Fruit fly (Drosophila melanogaster) Kc167 (cell line): ENCODE results near the gene Cht7.

Source experiments
- Myc ChIP-seq: fragments of >200 bp; optimal IDR thresholded peaks from 2 replicates; lab custom pipeline; 2017; ENCODE audit warnings: missing external identifiers
- h ChIP-seq: fragments of >200 bp; optimal IDR thresholded peaks from 3 replicates; lab custom pipeline; 2018; ENCODE audit warnings: missing external identifiers
- insv ChIP-seq: fragments of >200 bp; optimal IDR thresholded peaks from 3 replicates; lab custom pipeline; 2018; ENCODE audit warnings: missing external identifiers
- psq ChIP-seq: fragments of >200 bp; optimal IDR thresholded peaks from 2 replicates; lab custom pipeline; 2017; ENCODE audit warnings: missing external identifiers
- ttk ChIP-seq: sonication (Bioruptor generic); optimal IDR thresholded peaks from 2 replicates; lab custom pipeline; 2017; ENCODE audit warnings: missing external identifiers

dm6 chr3L:3073460-3073859 is 33.3 kb downstream of the Cht7 start:
- TF ChIP-seq h (lab: Kevin White, UChicago) (no peak), insv (no peak), psq (lab: Kevin White, UChicago) (no peak), ttk (lab: Kevin White, UChicago) (no peak), Myc (no peak)
